Worm (Caenorhabditis elegans): Measurements from ENCODE around the gene rrc-1.

Gene rrc-1

ce11 chrX:9789110-9789509 is 42.0 kb downstream of the rrc-1 start, which contains the start of gene F36G3.1:
Gene F36G3.1, minus strand, starts transcription at chrX:9789210.
- TF ChIP-seq aly-1 (tag; optimal IDR thresholded peaks at IDR 0.05), result no peak
- TF ChIP-seq tbx-37 (GFP tag; conservative IDR thresholded peaks at IDR 0.05), result no peak
- no peak for TF ChIP-seq tra-4 (tag; optimal IDR thresholded peaks at IDR 0.05)
- no peak for TF ChIP-seq ama-1 (optimal IDR thresholded peaks at IDR 0.05)
- no peak for TF ChIP-seq B0310.2 (tag; optimal IDR thresholded peaks at IDR 0.05)
- TF ChIP-seq tbx-11 (GFP tag; IDR thresholded peaks at IDR 0.05), result no peak
- no peak for TF ChIP-seq ceh-13 (GFP tag; optimal IDR thresholded peaks at IDR 0.05)
- TF ChIP-seq hnd-1 (tag; optimal IDR thresholded peaks at IDR 0.05), result no peak
- no peak for TF ChIP-seq ceh-36 (tag; optimal IDR thresholded peaks at IDR 0.05)
- no peak for TF ChIP-seq ets-7 (tag; optimal IDR thresholded peaks at IDR 0.05)
- no peak for TF ChIP-seq flt-1 (GFP tag; IDR thresholded peaks at IDR 0.05)
- no peak for TF ChIP-seq pes-1 (GFP tag; IDR thresholded peaks at IDR 0.05)
- TF ChIP-seq hmg-4 (GFP tag; optimal IDR thresholded peaks at IDR 0.05), result no peak
- TF ChIP-seq sea-1 (GFP tag; conservative IDR thresholded peaks at IDR 0.05), result no peak
- TF ChIP-seq F13C5.2 (tag; optimal IDR thresholded peaks at IDR 0.05), result no peak

ce11 chrX:9785865-9786264 is 45.2 kb downstream of the rrc-1 start:
- TF ChIP-seq tbx-11 (GFP tag; IDR thresholded peaks at IDR 0.05) (no peak), ceh-13 (GFP tag; optimal IDR thresholded peaks at IDR 0.05) (no peak), sea-1 (GFP tag; conservative IDR thresholded peaks at IDR 0.05) (no peak), B0310.2 (tag; optimal IDR thresholded peaks at IDR 0.05) (no peak), ceh-36 (tag; optimal IDR thresholded peaks at IDR 0.05) (no peak), ets-7 (tag; optimal IDR thresholded peaks at IDR 0.05) (no peak), hmg-4 (GFP tag; optimal IDR thresholded peaks at IDR 0.05) (no peak), hnd-1 (tag; optimal IDR thresholded peaks at IDR 0.05) (no peak), flt-1 (GFP tag; IDR thresholded peaks at IDR 0.05) (no peak), hmbx-1 (tag; optimal IDR thresholded peaks at IDR 0.05) (no peak), ama-1 (optimal IDR thresholded peaks at IDR 0.05) (no peak), scrt-1 (GFP tag; IDR thresholded peaks at IDR 0.05) (no peak), F13C5.2 (tag; optimal IDR thresholded peaks at IDR 0.05) (no peak)

ce11 chrX:9782389-9782939 is 48.6 kb downstream of the rrc-1 start:
- TF ChIP-seq hnd-1 (tag; optimal IDR thresholded peaks at IDR 0.05) (no peak), ceh-36 (tag; optimal IDR thresholded peaks at IDR 0.05) (no peak), ceh-13 (GFP tag; optimal IDR thresholded peaks at IDR 0.05) (no peak), tra-4 (tag; optimal IDR thresholded peaks at IDR 0.05) (no peak), F13C5.2 (tag; optimal IDR thresholded peaks at IDR 0.05) (no peak), ets-7 (tag; optimal IDR thresholded peaks at IDR 0.05) (no peak), aly-1 (tag; optimal IDR thresholded peaks at IDR 0.05) (no peak), hmg-4 (GFP tag; optimal IDR thresholded peaks at IDR 0.05) (no peak), pes-1 (GFP tag; IDR thresholded peaks at IDR 0.05) (no peak), B0310.2 (tag; optimal IDR thresholded peaks at IDR 0.05) (no peak), sea-1 (GFP tag; conservative IDR thresholded peaks at IDR 0.05) (no peak), hmbx-1 (tag; optimal IDR thresholded peaks at IDR 0.05) (no peak), ama-1 (optimal IDR thresholded peaks at IDR 0.05) (no peak), flt-1 (GFP tag; IDR thresholded peaks at IDR 0.05) (no peak), scrt-1 (GFP tag; IDR thresholded peaks at IDR 0.05) (no peak), tbx-11 (GFP tag; IDR thresholded peaks at IDR 0.05) (no peak), tbx-37 (GFP tag; conservative IDR thresholded peaks at IDR 0.05) (no peak)

ce11 chrX:9777481-9777880 is 53.6 kb downstream of the rrc-1 start, which contains the start of gene T09B9.5:
Gene T09B9.5, plus strand, starts transcription at chrX:9777781.
- TF ChIP-seq tbx-11 (GFP tag; IDR thresholded peaks at IDR 0.05) (no peak), hmg-4 (GFP tag; optimal IDR thresholded peaks at IDR 0.05) (no peak), ceh-13 (GFP tag; optimal IDR thresholded peaks at IDR 0.05) (no peak), hnd-1 (tag; optimal IDR thresholded peaks at IDR 0.05) (no peak), F13C5.2 (tag; optimal IDR thresholded peaks at IDR 0.05) (no peak), B0310.2 (tag; optimal IDR thresholded peaks at IDR 0.05) (no peak), pes-1 (GFP tag; IDR thresholded peaks at IDR 0.05) (no peak), ama-1 (optimal IDR thresholded peaks at IDR 0.05) (no peak), sea-1 (GFP tag; conservative IDR thresholded peaks at IDR 0.05) (no peak), ceh-36 (tag; optimal IDR thresholded peaks at IDR 0.05) (no peak), scrt-1 (GFP tag; IDR thresholded peaks at IDR 0.05) (no peak), aly-1 (tag; optimal IDR thresholded peaks at IDR 0.05) (no peak), flt-1 (GFP tag; IDR thresholded peaks at IDR 0.05) (no peak), tbx-37 (GFP tag; conservative IDR thresholded peaks at IDR 0.05) (no peak), hmbx-1 (tag; optimal IDR thresholded peaks at IDR 0.05) (no peak), ets-7 (tag; optimal IDR thresholded peaks at IDR 0.05) (no peak), tra-4 (tag; optimal IDR thresholded peaks at IDR 0.05) (no peak)

- 0 out of 2 replicates have a peak, but pooled peaks have one; percentile 19 for TF ChIP-seq flt-1 (GFP tag; IDR thresholded peaks at IDR 0.05)
- TF ChIP-seq F13C5.2 (tag; optimal IDR thresholded peaks at IDR 0.05), result no peak
Measured at ce11 chrX:9774323-9774722, 56.8 kb downstream of the rrc-1 start, which contains the start of gene T09B9.4. Gene T09B9.4, minus strand, starts transcription at chrX:9774352.
